Worm (Caenorhabditis elegans) whole organism, young adult: ENCODE measurements around the gene Y57A10C.8.

Experiments
- B0035.1 ChIP-seq: sonication (generic microtip); optimal IDR thresholded peaks from 2 replicates; lab custom pipeline; 2016; ENCODE audit warnings: missing genetic modification characterization, mild to moderate bottlenecking, missing compliant biosample characterization, missing genotype, missing genetic modification reagents
- C06A6.2 ChIP-seq: fragments of 200-800 bp; sonication (Bioruptor generic); conservative IDR thresholded peaks from 2 replicates; pipeline ENCODE4 v1.3.6; 2022; ENCODE audit warnings: missing genetic modification characterization, missing compliant biosample characterization
- aptf-2 ChIP-seq: fragments of 200-800 bp; sonication (Bioruptor generic); conservative IDR thresholded peaks from 2 replicates; pipeline ENCODE4 v1.3.6; 2022; ENCODE audit warnings: missing genetic modification reagents, missing genetic modification characterization, missing compliant biosample characterization
- attf-3 ChIP-seq: fragments of 200-800 bp; sonication (Bioruptor generic); conservative IDR thresholded peaks from 2 replicates; pipeline ENCODE4 v1.3.6; 2022; ENCODE audit warnings: missing genetic modification reagents, missing genetic modification characterization, missing compliant biosample characterization
- efl-1 ChIP-seq: fragments of 150-350 bp; optimal IDR thresholded peaks from 2 replicates; lab custom pipeline; 2014; ENCODE audit warnings: missing biosample characterization, missing genetic modification reagents, missing genetic modification characterization
- ekl-4 ChIP-seq: fragments of 200-800 bp; sonication (Bioruptor generic); IDR thresholded peaks from 2 replicates; pipeline ENCODE4 v1.3.6; 2022; ENCODE audit warnings: missing genetic modification reagents, missing genetic modification characterization, missing compliant biosample characterization
- hlh-12 ChIP-seq: sonication (generic microtip); optimal IDR thresholded peaks from 2 replicates; lab custom pipeline; 2016; ENCODE audit warnings: missing genetic modification characterization, missing compliant biosample characterization
- madf-3 ChIP-seq: fragments of 200-800 bp; sonication (Bioruptor generic); IDR thresholded peaks from 2 replicates; pipeline ENCODE4 v1.3.6; 2022; ENCODE audit warnings: missing genetic modification reagents, missing genetic modification characterization, missing compliant biosample characterization
- rpc-1 ChIP-seq, 2 experiments: fragments of 150-350 bp in 1 of 2; sonication (generic microtip) in 1 of 2; optimal IDR thresholded peaks; 2 replicates each; lab custom pipeline; 2014 to 2018; ENCODE audit warnings: missing biosample characterization in 1 of 2, missing genetic modification characterization in 1 of 2, missing genetic modification reagents in 1 of 2, missing genotype in 1 of 2
- snpc-4 ChIP-seq, 5 experiments: fragments of 150-350 bp in 1 of 5; sonication (generic microtip) in 4 of 5; optimal IDR thresholded peaks; 2 replicates each; lab custom pipeline; 2014 to 2018; ENCODE audit warnings: missing genetic modification characterization in 5 of 5, missing biosample characterization in 3 of 5, antibody characterized with exemption in 2 of 5, mild to moderate bottlenecking in 2 of 5, missing compliant biosample characterization in 2 of 5, missing genotype in 2 of 5, moderate library complexity in 2 of 5, missing genetic modification reagents in 1 of 5
- tlf-1 ChIP-seq: fragments of 200-800 bp; sonication (Bioruptor generic); optimal IDR thresholded peaks from 2 replicates; lab custom pipeline; 2018; ENCODE audit warnings: mild to moderate bottlenecking, missing genetic modification characterization, missing compliant biosample characterization
- ztf-6 ChIP-seq: fragments of 200-800 bp; sonication (Bioruptor generic); IDR thresholded peaks from 2 replicates; pipeline ENCODE4 v1.3.6; 2022; ENCODE audit warnings: missing genetic modification reagents, missing genetic modification characterization, missing compliant biosample characterization

DNA sequence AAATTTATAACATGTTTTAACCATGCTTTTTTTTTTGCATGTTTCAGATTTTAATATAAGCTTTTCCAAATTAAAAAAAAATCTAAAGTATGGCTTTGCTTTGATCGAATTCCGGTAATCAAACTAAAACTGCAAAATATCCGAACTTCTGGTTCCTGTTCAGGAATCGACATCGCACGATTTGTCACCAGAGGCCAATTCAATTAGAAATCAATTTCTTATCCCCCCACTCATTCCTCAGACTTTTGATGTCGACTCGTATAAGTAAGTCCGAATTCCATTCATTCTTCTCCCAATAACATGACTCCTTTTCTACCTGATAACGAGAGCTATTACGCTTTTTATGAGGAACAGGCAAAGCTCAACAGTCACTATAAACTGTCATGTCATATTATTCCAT, 18.6 kb upstream of the Y57A10C.8 start, which contains the start of gene srh-27:
- TF ChIP-seq tlf-1 (GFP tag; lab: Kevin White, UChicago) (no peak), hlh-12 (tag; lab: Kevin White, UChicago) (no peak), B0035.1 (no peak), attf-3 (no peak), C06A6.2 (GFP tag; lab: Robert Waterston, UW) (no peak), aptf-2 (GFP tag; lab: Robert Waterston, UW) (no peak), madf-3 (no peak), snpc-4 (GFP tag; optimal IDR thresholded peaks at IDR 0.05; lab: Kevin White, UChicago) (no peak), snpc-4 (tag; optimal IDR thresholded peaks at IDR 0.05; lab: Kevin White, UChicago) (no peak), rpc-1 (optimal IDR thresholded peaks at IDR 0.05; lab: Kevin White, UChicago) (no peak), rpc-1 (tag; optimal IDR thresholded peaks at IDR 0.05; lab: Kevin White, UChicago) (no peak), ztf-6 (GFP tag; lab: Robert Waterston, UW) (no peak), efl-1 (GFP tag; lab: Kevin White, UChicago) (no peak), ekl-4 (GFP tag; lab: Robert Waterston, UW) (no peak)
